Fruit fly (Drosophila melanogaster): ENCODE data around the gene CG5160.
A peak's percentile ranks its signal among the peaks of the same experiment; 100 is the strongest.

Gene CG5160

dm6 chr2L:7358008-7358582 lies 40.5 kb downstream of the CG5160 start:
- peak; percentile 81 for TF ChIP-seq tai (GFP tag; optimal IDR thresholded peaks at IDR 0.05)
- peak; percentile 92 for TF ChIP-seq rgr (GFP tag; optimal IDR thresholded peaks at IDR 0.05)
- TF ChIP-seq dmrt93B (GFP tag; optimal IDR thresholded peaks at IDR 0.05), result peak; percentile 76
- TF ChIP-seq Hr78 (GFP tag; optimal IDR thresholded peaks at IDR 0.05), result no peak
- no peak for TF ChIP-seq dl (GFP tag; optimal IDR thresholded peaks at IDR 0.05; ENCODE audit: insufficient read depth in 1 of 2, partially characterized antibody in 2 of 2)
- TF ChIP-seq sv (GFP tag; optimal IDR thresholded peaks at IDR 0.05), result no peak
- no peak for TF ChIP-seq Mio (GFP tag; optimal IDR thresholded peaks at IDR 0.05)
- TF ChIP-seq usp (GFP tag; optimal IDR thresholded peaks at IDR 0.05), result no peak
- no peak for TF ChIP-seq GATAd (GFP tag; optimal IDR thresholded peaks at IDR 0.05)
- TF ChIP-seq Abd-B (GFP tag; optimal IDR thresholded peaks at IDR 0.05), result no peak
- TF ChIP-seq Vsx2 (GFP tag; optimal IDR thresholded peaks at IDR 0.05; ENCODE audit: partially characterized antibody), result no peak
- no peak for TF ChIP-seq jim (GFP tag; optimal IDR thresholded peaks at IDR 0.05)
- TF ChIP-seq ey (GFP tag; optimal IDR thresholded peaks at IDR 0.05), result peak; percentile 93
- TF ChIP-seq dsf (GFP tag; optimal IDR thresholded peaks at IDR 0.05; ENCODE audit: borderline replicate concordance), result peak; percentile 42
- TF ChIP-seq CrebA (GFP tag; optimal IDR thresholded peaks at IDR 0.05; ENCODE audit: borderline replicate concordance), result peak; percentile 44
- peak; percentile 84 for TF ChIP-seq Rel (GFP tag; optimal IDR thresholded peaks at IDR 0.05)
- peak; percentile 80 for TF ChIP-seq Rel (tag; optimal IDR thresholded peaks at IDR 0.05)
- TF ChIP-seq Hnf4 (GFP tag; optimal IDR thresholded peaks at IDR 0.05), result peak; percentile 92
- TF ChIP-seq pan (optimal IDR thresholded peaks at IDR 0.05), result no peak
- no peak for TF ChIP-seq Dif (GFP tag; optimal IDR thresholded peaks at IDR 0.05; ENCODE audit: partially characterized antibody)
- no peak for TF ChIP-seq N (GFP tag; optimal IDR thresholded peaks at IDR 0.05)
- TF ChIP-seq Myc (optimal IDR thresholded peaks at IDR 0.05), result no peak
- TF ChIP-seq brk (GFP tag; optimal IDR thresholded peaks at IDR 0.05), result peak; percentile 75
- peak; percentile 86 for TF ChIP-seq sage (GFP tag; optimal IDR thresholded peaks at IDR 0.05)
- TF ChIP-seq foxo (GFP tag; optimal IDR thresholded peaks at IDR 0.05), result peak; percentile 72 to 93
- TF ChIP-seq lola (GFP tag; optimal IDR thresholded peaks at IDR 0.05), result no peak
- TF ChIP-seq woc (GFP tag; optimal IDR thresholded peaks at IDR 0.05), result peak; percentile 90
- TF ChIP-seq h (GFP tag; optimal IDR thresholded peaks at IDR 0.05), result peak; percentile 96
- TF ChIP-seq Sp1 (GFP tag; optimal IDR thresholded peaks at IDR 0.05), result peak; percentile 89
- TF ChIP-seq HLH106 (tag; optimal IDR thresholded peaks at IDR 0.05), result peak; percentile 92
- TF ChIP-seq OdsH (GFP tag; optimal IDR thresholded peaks at IDR 0.05), result peak; percentile 90
- TF ChIP-seq fru (GFP tag; optimal IDR thresholded peaks at IDR 0.05), result peak; percentile 95
- no peak for TF ChIP-seq Dfd (GFP tag; optimal IDR thresholded peaks at IDR 0.05)
- TF ChIP-seq CG9705 (GFP tag; optimal IDR thresholded peaks at IDR 0.05), result peak; percentile 86
- peak; percentile 7 for TF ChIP-seq Hr83 (GFP tag; optimal IDR thresholded peaks at IDR 0.05; ENCODE audit: poor library complexity, severe bottlenecking)
- peak; percentile 85 for TF ChIP-seq CG32264 (GFP tag; optimal IDR thresholded peaks at IDR 0.05)
- peak; percentile 82 for TF ChIP-seq psq (GFP tag; optimal IDR thresholded peaks at IDR 0.05)
- TF ChIP-seq br (GFP tag; optimal IDR thresholded peaks at IDR 0.05), result peak; percentile 94
- TF ChIP-seq Jra (GFP tag; optimal IDR thresholded peaks at IDR 0.05), result peak; percentile 79

DNA sequence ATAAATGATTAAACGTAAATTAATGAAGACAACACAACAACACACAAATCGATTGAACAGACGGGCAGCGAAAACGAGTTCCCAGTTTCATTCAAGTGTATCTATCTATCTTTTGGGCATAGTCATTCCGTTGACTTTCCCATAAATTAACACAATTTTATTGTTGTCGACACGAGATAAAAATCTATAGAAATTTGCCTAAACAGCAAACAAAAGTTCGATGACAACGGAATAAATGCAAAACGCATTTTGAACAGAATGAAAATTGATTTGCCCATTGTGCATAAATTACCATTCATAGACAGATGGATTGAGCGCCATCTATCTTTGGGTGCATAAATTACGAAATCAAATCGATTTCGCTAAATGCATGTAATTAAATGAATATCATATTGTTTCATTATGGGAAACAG lies 45.8 kb downstream of the CG5160 start:
- TF ChIP-seq Myc (optimal IDR thresholded peaks at IDR 0.05), result no peak
- TF ChIP-seq woc (GFP tag; optimal IDR thresholded peaks at IDR 0.05), result no peak
- no peak for TF ChIP-seq sv (GFP tag; optimal IDR thresholded peaks at IDR 0.05)
- TF ChIP-seq pan (optimal IDR thresholded peaks at IDR 0.05), result no peak
- TF ChIP-seq CG32264 (GFP tag; optimal IDR thresholded peaks at IDR 0.05), result no peak
- no peak for TF ChIP-seq Rel (GFP tag; optimal IDR thresholded peaks at IDR 0.05)
- TF ChIP-seq Rel (tag; optimal IDR thresholded peaks at IDR 0.05), result no peak
- no peak for TF ChIP-seq Hr78 (GFP tag; optimal IDR thresholded peaks at IDR 0.05)
- TF ChIP-seq br (GFP tag; optimal IDR thresholded peaks at IDR 0.05), result no peak
- no peak for TF ChIP-seq Abd-B (GFP tag; optimal IDR thresholded peaks at IDR 0.05)
- TF ChIP-seq rgr (GFP tag; optimal IDR thresholded peaks at IDR 0.05), result no peak
- TF ChIP-seq lola (GFP tag; optimal IDR thresholded peaks at IDR 0.05), result no peak
- no peak for TF ChIP-seq dl (GFP tag; optimal IDR thresholded peaks at IDR 0.05; ENCODE audit: insufficient read depth in 1 of 2, partially characterized antibody in 2 of 2)
- no peak for TF ChIP-seq N (GFP tag; optimal IDR thresholded peaks at IDR 0.05)
- no peak for TF ChIP-seq dsf (GFP tag; optimal IDR thresholded peaks at IDR 0.05; ENCODE audit: borderline replicate concordance)
